Fruit fly (Drosophila melanogaster) whole organism, embryonic: Measurements from ENCODE around the gene Etl1.
A peak's percentile ranks its signal among the peaks of the same experiment; 100 is the strongest.

Experiments used
- Atf3 ChIP-seq: fragments of 200-800 bp; sonication (Bioruptor generic); optimal IDR thresholded peaks from 3 replicates; lab custom pipeline; 2016; ENCODE audit warnings: missing biosample characterization, missing genetic modification characterization
- CG10321 ChIP-seq: fragments of 200-800 bp; sonication (Bioruptor generic); IDR thresholded peaks from 2 replicates; pipeline ENCODE4 v1.3.6; 2022; ENCODE audit warnings: missing biosample characterization, missing genetic modification characterization
- CG10565 ChIP-seq: fragments of 200-800 bp; sonication (Bioruptor generic); optimal IDR thresholded peaks from 3 replicates; lab custom pipeline; 2016; ENCODE audit warnings: missing biosample characterization, mild to moderate bottlenecking, missing genetic modification characterization
- CG11093 ChIP-seq: fragments of 200-800 bp; sonication (Bioruptor generic); IDR thresholded peaks from 3 replicates; pipeline ENCODE4 v1.3.6; 2022; ENCODE audit warnings: missing biosample characterization, missing genetic modification characterization
- CG12071 ChIP-seq: fragments of 200-800 bp; sonication (Bioruptor generic); optimal IDR thresholded peaks from 3 replicates; lab custom pipeline; 2018; ENCODE audit warnings: missing biosample characterization, mild to moderate bottlenecking, missing genetic modification characterization
- CG12769 ChIP-seq: fragments of 200-800 bp; sonication (Bioruptor generic); optimal IDR thresholded peaks from 2 replicates; lab custom pipeline; 2019; ENCODE audit warnings: missing biosample characterization, mild to moderate bottlenecking, missing genetic modification characterization, moderate library complexity
- CG14014 ChIP-seq: fragments of 200-800 bp; sonication (Bioruptor generic); IDR thresholded peaks from 2 replicates; pipeline ENCODE4 v1.3.6; 2022; ENCODE audit warnings: missing biosample characterization, missing genetic modification characterization
- CG15696 ChIP-seq: fragments of 200-800 bp; sonication (Bioruptor generic); optimal IDR thresholded peaks from 2 replicates; lab custom pipeline; 2019; ENCODE audit warnings: missing biosample characterization, mild to moderate bottlenecking, missing genetic modification characterization, moderate library complexity
- CG1603 ChIP-seq: fragments of 200-800 bp; sonication (Bioruptor generic); optimal IDR thresholded peaks from 2 replicates; lab custom pipeline; 2019; ENCODE audit warnings: missing biosample characterization, mild to moderate bottlenecking, missing genetic modification characterization, moderate library complexity
- CG17328 ChIP-seq: fragments of 200-800 bp; sonication (Bioruptor generic); IDR thresholded peaks from 2 replicates; pipeline ENCODE4 v1.3.6; 2022; ENCODE audit warnings: missing biosample characterization, missing genetic modification characterization
- CG2116 ChIP-seq: fragments of 200-800 bp; sonication (Bioruptor generic); optimal IDR thresholded peaks from 3 replicates; lab custom pipeline; 2018; ENCODE audit warnings: missing biosample characterization, mild to moderate bottlenecking, missing genetic modification characterization
- CG30431 ChIP-seq: fragments of 200-800 bp; sonication (Bioruptor generic); optimal IDR thresholded peaks from 2 replicates; lab custom pipeline; 2017; ENCODE audit warnings: missing biosample characterization, missing genetic modification characterization
- CG3838 ChIP-seq: fragments of 200-800 bp; sonication (Bioruptor generic); optimal IDR thresholded peaks from 3 replicates; lab custom pipeline; 2016; ENCODE audit warnings: missing biosample characterization, missing genetic modification characterization
- CG42726 ChIP-seq: fragments of 200-800 bp; sonication (Bioruptor generic); IDR thresholded peaks from 2 replicates; pipeline ENCODE4 v1.3.6; 2022; ENCODE audit warnings: missing biosample characterization, missing genetic modification characterization; ENCODE audit not compliant: partially characterized antibody
- CG43689 ChIP-seq: fragments of 200-800 bp; sonication (Bioruptor generic); IDR thresholded peaks from 2 replicates; pipeline ENCODE4 v1.3.6; 2022; ENCODE audit warnings: missing biosample characterization, missing genetic modification characterization
- CG4617 ChIP-seq: fragments of 200-800 bp; sonication (Bioruptor generic); optimal IDR thresholded peaks from 3 replicates; lab custom pipeline; 2016; ENCODE audit warnings: missing biosample characterization, missing genetic modification characterization, borderline replicate concordance
- CG6765 ChIP-seq: fragments of 200-800 bp; sonication (Bioruptor generic); optimal IDR thresholded peaks from 3 replicates; lab custom pipeline; 2017; ENCODE audit warnings: missing biosample characterization, mild to moderate bottlenecking, missing genetic modification characterization
- CG7357 ChIP-seq: fragments of 200-800 bp; sonication (Bioruptor generic); IDR thresholded peaks from 3 replicates; pipeline ENCODE4 v1.3.6; 2022; ENCODE audit warnings: missing biosample characterization, missing genetic modification characterization
- CG7963 ChIP-seq: fragments of 200-800 bp; sonication (Bioruptor generic); IDR thresholded peaks from 3 replicates; pipeline ENCODE4 v1.3.6; 2022; ENCODE audit warnings: missing biosample characterization, missing genetic modification characterization; ENCODE audit not compliant: partially characterized antibody
- CG7987 ChIP-seq: fragments of 200-800 bp; sonication (Bioruptor generic); optimal IDR thresholded peaks from 2 replicates; lab custom pipeline; 2018; ENCODE audit warnings: missing biosample characterization, mild to moderate bottlenecking, missing genetic modification characterization, moderate library complexity
- CG9609 ChIP-seq: fragments of 200-800 bp; sonication (Bioruptor generic); optimal IDR thresholded peaks from 3 replicates; lab custom pipeline; 2016; ENCODE audit warnings: missing biosample characterization, missing genetic modification characterization
- Doc2 ChIP-seq: fragments of 200-800 bp; sonication (Bioruptor generic); IDR thresholded peaks from 2 replicates; pipeline ENCODE4 v1.3.6; 2022; ENCODE audit warnings: missing biosample characterization, missing genetic modification characterization
- Dp ChIP-seq: fragments of 200-800 bp; sonication (Bioruptor generic); optimal IDR thresholded peaks from 2 replicates; lab custom pipeline; 2018; ENCODE audit warnings: missing biosample characterization, mild to moderate bottlenecking, missing genetic modification characterization, moderate library complexity
- Eip74EF ChIP-seq, 2 experiments: fragments of 200-800 bp in 1 of 2; fragments of >200 bp in 1 of 2; sonication (Bioruptor generic) in 1 of 2; optimal IDR thresholded peaks; 2 replicates each; lab custom pipeline; 2017 to 2019; ENCODE audit warnings: missing biosample characterization in 2 of 2, missing genetic modification characterization in 2 of 2, mild to moderate bottlenecking in 1 of 2, moderate library complexity in 1 of 2
- Lhr ChIP-seq: fragments of 200-800 bp; sonication (Bioruptor generic); optimal IDR thresholded peaks from 3 replicates; lab custom pipeline; 2017; ENCODE audit warnings: mild to moderate bottlenecking, missing biosample characterization, missing genetic modification reagents, missing genetic modification characterization
- Mad ChIP-seq: fragments of 200-800 bp; sonication (Bioruptor generic); optimal IDR thresholded peaks from 2 replicates; lab custom pipeline; 2016; ENCODE audit warnings: missing biosample characterization, missing genetic modification characterization
- Ssrp ChIP-seq: fragments of 200-800 bp; sonication (Bioruptor generic); optimal IDR thresholded peaks from 2 replicates; lab custom pipeline; 2018; ENCODE audit warnings: missing biosample characterization, mild to moderate bottlenecking, missing genetic modification characterization, moderate library complexity
- Stat92E ChIP-seq, 3 experiments: fragments of >200 bp in 2 of 3; fragments of 200-800 bp in 1 of 3; sonication (Bioruptor generic) in 1 of 3; optimal IDR thresholded peaks; 2 replicates each; lab custom pipeline; 2017 to 2019; ENCODE audit warnings: missing biosample characterization in 3 of 3, missing genetic modification characterization in 3 of 3, mild to moderate bottlenecking in 1 of 3, moderate library complexity in 1 of 3
- Xrp1 ChIP-seq: fragments of 200-800 bp; sonication (Bioruptor generic); IDR thresholded peaks from 2 replicates; pipeline ENCODE4 v1.3.6; 2022; ENCODE audit warnings: missing biosample characterization, missing genetic modification characterization
- ab ChIP-seq: fragments of 200-800 bp; sonication (Bioruptor generic); optimal IDR thresholded peaks from 2 replicates; lab custom pipeline; 2016; ENCODE audit warnings: missing biosample characterization, missing genetic modification characterization
- abd-A ChIP-seq: fragments of 200-800 bp; sonication (Bioruptor generic); optimal IDR thresholded peaks from 3 replicates; lab custom pipeline; 2019; ENCODE audit warnings: missing biosample characterization, mild to moderate bottlenecking, missing genetic modification characterization, moderate library complexity
- al ChIP-seq: fragments of 200-800 bp; sonication (Bioruptor generic); IDR thresholded peaks from 2 replicates; pipeline ENCODE4 v1.3.6; 2022; ENCODE audit warnings: missing biosample characterization, missing genetic modification characterization
- ap ChIP-seq: fragments of 200-800 bp; sonication (Bioruptor generic); IDR thresholded peaks from 2 replicates; pipeline ENCODE4 v1.3.6; 2022; ENCODE audit warnings: missing biosample characterization, missing genetic modification characterization
- cwo ChIP-seq: fragments of 200-800 bp; sonication (Bioruptor generic); optimal IDR thresholded peaks from 3 replicates; lab custom pipeline; 2017; ENCODE audit warnings: missing biosample characterization, missing genetic modification characterization, mild to moderate bottlenecking, moderate library complexity, missing genetic modification reagents
- da ChIP-seq: fragments of 200-800 bp; sonication (Bioruptor generic); optimal IDR thresholded peaks from 2 replicates; lab custom pipeline; 2016; ENCODE audit warnings: missing biosample characterization, missing genetic modification characterization
- dmrt99B ChIP-seq: fragments of 200-800 bp; sonication (Bioruptor generic); optimal IDR thresholded peaks from 2 replicates; lab custom pipeline; 2018; ENCODE audit warnings: missing biosample characterization, mild to moderate bottlenecking, missing genetic modification characterization, moderate library complexity
- dpn ChIP-seq, 2 experiments: fragments of 200-800 bp; sonication (Bioruptor generic); optimal IDR thresholded peaks; 3 replicates each; lab custom pipeline; 2016; ENCODE audit warnings: missing biosample characterization in 2 of 2, missing genetic modification characterization in 2 of 2
- dysf ChIP-seq: fragments of 200-800 bp; sonication (Bioruptor generic); IDR thresholded peaks from 3 replicates; pipeline ENCODE4 v1.3.6; 2022; ENCODE audit warnings: missing biosample characterization, missing genetic modification characterization
- ems ChIP-seq: fragments of 200-800 bp; sonication (Bioruptor generic); optimal IDR thresholded peaks from 3 replicates; lab custom pipeline; 2016; ENCODE audit warnings: missing biosample characterization, missing genetic modification characterization
- hb ChIP-seq: fragments of 200-800 bp; sonication (Bioruptor generic); IDR thresholded peaks from 3 replicates; pipeline ENCODE4 v1.3.6; 2022; ENCODE audit warnings: missing biosample characterization, missing genetic modification characterization; ENCODE audit not compliant: partially characterized antibody
- hkb ChIP-seq, 2 experiments: fragments of 200-800 bp in 1 of 2; fragments of >200 bp in 1 of 2; sonication (Bioruptor generic) in 1 of 2; IDR thresholded peaks in 1 of 2; optimal IDR thresholded peaks in 1 of 2; 2 replicates each; pipeline versions ENCODE4 v1.3.6 to Lab custom; 2017 to 2022; ENCODE audit warnings: missing biosample characterization in 1 of 2, missing genetic modification characterization in 1 of 2
- inv ChIP-seq: fragments of 200-800 bp; sonication (Bioruptor generic); IDR thresholded peaks from 2 replicates; pipeline ENCODE4 v1.3.6; 2022; ENCODE audit warnings: missing biosample characterization, missing genetic modification characterization; ENCODE audit not compliant: partially characterized antibody
- kni ChIP-seq: fragments of 200-800 bp; sonication (Bioruptor generic); optimal IDR thresholded peaks from 3 replicates; lab custom pipeline; 2017; ENCODE audit warnings: mild to moderate bottlenecking, missing biosample characterization, missing genetic modification reagents, missing genetic modification characterization
- shn ChIP-seq: fragments of 200-800 bp; sonication (Bioruptor generic); optimal IDR thresholded peaks from 3 replicates; lab custom pipeline; 2016; ENCODE audit warnings: missing biosample characterization, missing genetic modification characterization
- sna ChIP-seq: fragments of 200-800 bp; sonication (Bioruptor generic); IDR thresholded peaks from 2 replicates; pipeline ENCODE4 v1.3.6; 2022; ENCODE audit warnings: missing biosample characterization, missing genetic modification characterization; ENCODE audit not compliant: partially characterized antibody
- stc ChIP-seq: fragments of 200-800 bp; sonication (Bioruptor generic); IDR thresholded peaks from 2 replicates; pipeline ENCODE4 v1.3.6; 2022; ENCODE audit warnings: missing biosample characterization, missing genetic modification characterization
- toy ChIP-seq: fragments of 200-800 bp; sonication (Bioruptor generic); IDR thresholded peaks from 2 replicates; pipeline ENCODE4 v1.3.6; 2022; ENCODE audit warnings: missing biosample characterization, missing genetic modification characterization
- wdn ChIP-seq: fragments of 200-800 bp; sonication (Bioruptor generic); IDR thresholded peaks from 2 replicates; pipeline ENCODE4 v1.3.6; 2022; ENCODE audit warnings: missing biosample characterization, missing genetic modification characterization
- wek ChIP-seq: fragments of 200-800 bp; sonication (Bioruptor generic); optimal IDR thresholded peaks from 3 replicates; lab custom pipeline; 2018; ENCODE audit warnings: missing biosample characterization, mild to moderate bottlenecking, missing genetic modification characterization, moderate library complexity

The Etl1 gene

DNA sequence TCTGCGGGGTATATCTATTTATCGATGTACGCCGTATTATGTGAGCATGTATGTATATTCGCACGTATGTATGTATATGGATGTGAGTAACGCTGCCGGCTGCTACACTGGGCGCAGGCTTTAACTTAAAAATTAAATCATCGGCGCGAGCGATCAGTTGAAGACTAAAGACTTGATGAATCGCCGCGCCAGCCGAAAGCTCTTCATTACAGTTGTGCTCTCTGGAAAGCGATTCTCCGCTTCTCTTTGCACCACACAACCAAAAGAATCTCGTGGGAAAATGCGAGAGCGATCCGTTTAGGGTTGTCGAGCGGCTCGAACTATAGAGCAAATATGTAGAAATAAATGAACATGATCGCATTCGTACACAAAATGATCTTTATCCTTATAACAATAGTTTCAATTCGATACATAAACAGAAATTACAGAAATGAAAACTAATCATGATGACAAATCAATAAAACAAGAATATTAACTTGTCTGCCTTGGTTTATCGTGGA lies 3.9 kb downstream of the Etl1 start, which contains the start of gene CG13124 (continued):
- TF ChIP-seq toy (GFP tag; lab: Robert Waterston, UW) (no peak), Doc2 (GFP tag; lab: Robert Waterston, UW) (no peak), shn (GFP tag; lab: Kevin White, UChicago) (no peak), CG15696 (tag; lab: Kevin White, UChicago) (no peak), ap (0 out of 2 replicates have a peak, but pooled peaks have one; percentile 22), wdn (GFP tag; lab: Robert Waterston, UW) (no peak), CG43689 (GFP tag; lab: Robert Waterston, UW) (no peak), CG14014 (GFP tag; lab: Robert Waterston, UW) (peak; percentile 24; the same call in 1 of the 2 replicates), CG12769 (tag; lab: Kevin White, UChicago) (peak; percentile 53), CG7987 (GFP tag; lab: Kevin White, UChicago) (no peak), CG3838 (GFP tag; lab: Kevin White, UChicago) (no peak), CG4617 (GFP tag; lab: Kevin White, UChicago) (no peak), Stat92E (GFP tag; optimal IDR thresholded peaks at IDR 0.05; lab: Kevin White, UChicago) (no peak), CG11093 (no peak), ab (GFP tag; lab: Kevin White, UChicago) (no peak), abd-A (tag; lab: Kevin White, UChicago) (no peak), wek (peak; percentile 21), CG1603 (tag; lab: Kevin White, UChicago) (no peak), CG12071 (GFP tag; lab: Kevin White, UChicago) (peak; percentile 38), sna (GFP tag; lab: Robert Waterston, UW) (no peak), Atf3 (no peak), CG30431 (GFP tag; lab: Kevin White, UChicago) (no peak), kni (GFP tag; lab: Kevin White, UChicago) (no peak), CG10565 (GFP tag; lab: Kevin White, UChicago) (no peak), CG10321 (GFP tag; lab: Robert Waterston, UW) (no peak), dpn (GFP tag; optimal IDR thresholded peaks at IDR 0.05; lab: Kevin White, UChicago) (no peak), Xrp1 (GFP tag; lab: Robert Waterston, UW) (peak; percentile 38; the same call in 1 of the 2 replicates), ems (GFP tag; lab: Kevin White, UChicago) (no peak), Mad (GFP tag; lab: Kevin White, UChicago) (no peak), dysf (GFP tag; lab: Robert Waterston, UW) (peak; percentile 43; the same call in 2 of the 3 replicates), CG7963 (GFP tag; lab: Robert Waterston, UW) (no peak), al (GFP tag; lab: Robert Waterston, UW) (no peak), CG2116 (no peak), hb (GFP tag; lab: Robert Waterston, UW) (no peak), da (GFP tag; lab: Kevin White, UChicago) (no peak), CG6765 (GFP tag; lab: Kevin White, UChicago) (peak; percentile 54), Eip74EF (GFP tag; optimal IDR thresholded peaks at IDR 0.05; lab: Kevin White, UChicago) (no peak), Dp (GFP tag; lab: Kevin White, UChicago) (no peak), Ssrp (tag; lab: Kevin White, UChicago) (no peak), Lhr (GFP tag; lab: Kevin White, UChicago) (no peak), dmrt99B (peak; percentile 11), stc (GFP tag; lab: Robert Waterston, UW) (no peak), cwo (GFP tag; lab: Kevin White, UChicago) (no peak), CG9609 (GFP tag; lab: Kevin White, UChicago) (no peak), CG7357 (GFP tag; lab: Robert Waterston, UW) (no peak), hkb (optimal IDR thresholded peaks at IDR 0.05; lab: Kevin White, UChicago) (no peak), hkb (GFP tag; IDR thresholded peaks at IDR 0.05; lab: Robert Waterston, UW) (peak; percentile 24), inv (GFP tag; lab: Robert Waterston, UW) (no peak), CG17328 (GFP tag; lab: Robert Waterston, UW) (peak; percentile 38; the same call in 1 of the 2 replicates), CG42726 (no peak)
